Worm (Caenorhabditis elegans) whole organism, L2 larva: Measurements from ENCODE around the gene fbxa-62.

Experiments used
- ama-1 ChIP-seq: fragments of 150-350 bp; optimal IDR thresholded peaks from 2 replicates; lab custom pipeline; 2018; ENCODE audit warnings: inconsistent platforms
- ceh-82 ChIP-seq: fragments of 150-350 bp; optimal IDR thresholded peaks from 2 replicates; lab custom pipeline; 2014; ENCODE audit warnings: missing biosample characterization, missing genetic modification characterization
- elt-3 ChIP-seq: sonication (generic microtip); optimal IDR thresholded peaks from 2 replicates; lab custom pipeline; 2017; ENCODE audit warnings: missing biosample characterization, missing genetic modification characterization
- gmeb-1 ChIP-seq: fragments of 150-350 bp; optimal IDR thresholded peaks from 2 replicates; lab custom pipeline; 2014; ENCODE audit warnings: missing biosample characterization, missing genetic modification characterization
- lin-39 ChIP-seq: fragments of 150-350 bp; optimal IDR thresholded peaks from 2 replicates; lab custom pipeline; 2014; ENCODE audit warnings: missing biosample characterization, missing genetic modification reagents, missing genetic modification characterization
- lsy-2 ChIP-seq, 2 experiments: fragments of 150-350 bp in 1 of 2; sonication (generic microtip) in 1 of 2; optimal IDR thresholded peaks; 2 replicates each; lab custom pipeline; 2014 to 2017; ENCODE audit warnings: missing biosample characterization in 2 of 2, missing genetic modification characterization in 2 of 2
- mdl-1 ChIP-seq, 2 experiments: fragments of 150-350 bp in 1 of 2; sonication (generic microtip) in 1 of 2; optimal IDR thresholded peaks; 2 replicates each; lab custom pipeline; 2017; ENCODE audit warnings: missing biosample characterization in 2 of 2, missing genetic modification characterization in 2 of 2
- nhr-11 ChIP-seq: fragments of 150-350 bp; optimal IDR thresholded peaks from 2 replicates; lab custom pipeline; 2014; ENCODE audit warnings: missing biosample characterization, missing genetic modification characterization
- nhr-23 ChIP-seq: fragments of 150-350 bp; optimal IDR thresholded peaks from 2 replicates; lab custom pipeline; 2014; ENCODE audit warnings: missing biosample characterization, missing genetic modification reagents, missing genetic modification characterization
- nhr-237 ChIP-seq: fragments of 150-350 bp; optimal IDR thresholded peaks from 2 replicates; lab custom pipeline; 2014; ENCODE audit warnings: missing biosample characterization, missing genetic modification characterization
- nhr-77 ChIP-seq: fragments of 150-350 bp; optimal IDR thresholded peaks from 2 replicates; lab custom pipeline; 2014; ENCODE audit warnings: missing biosample characterization, missing genetic modification characterization
- snpc-4 ChIP-seq: fragments of 150-350 bp; optimal IDR thresholded peaks from 2 replicates; lab custom pipeline; 2014; ENCODE audit warnings: missing biosample characterization, missing genetic modification characterization
- ztf-11 ChIP-seq: sonication (generic microtip); optimal IDR thresholded peaks from 2 replicates; lab custom pipeline; 2017; ENCODE audit warnings: missing biosample characterization, missing genetic modification characterization

DNA sequence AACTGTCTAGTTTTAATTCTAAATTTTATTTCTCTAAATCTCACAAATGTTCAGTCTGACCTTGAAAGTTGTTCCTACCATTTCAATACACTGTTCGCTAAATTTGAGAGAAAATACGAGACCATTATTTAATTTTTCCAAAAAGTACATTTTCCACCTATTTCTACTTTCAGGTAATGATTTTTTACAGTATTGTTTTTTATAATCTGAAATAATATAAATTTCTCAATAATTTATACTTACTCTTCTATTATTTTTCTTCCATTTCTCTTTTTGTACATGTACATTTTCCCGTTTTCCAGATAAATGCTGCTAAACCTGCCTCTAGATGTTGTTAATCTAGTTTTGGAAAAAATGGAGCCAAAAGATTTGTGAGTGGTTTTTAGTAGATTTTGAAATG lies at the start of gene fbxa-62:
- no peak for TF ChIP-seq gmeb-1 (tag; lab: Kevin White, UChicago)
- no peak for TF ChIP-seq lin-39 (tag; lab: Kevin White, UChicago)
- TF ChIP-seq ceh-82 = no peak
- no peak for TF ChIP-seq elt-3 (tag; lab: Kevin White, UChicago)
- no peak for TF ChIP-seq snpc-4
- no peak for TF ChIP-seq nhr-237 (tag; lab: Kevin White, UChicago)
- no peak for TF ChIP-seq mdl-1 (tag; optimal IDR thresholded peaks at IDR 0.05; lab: Kevin White, UChicago)
- TF ChIP-seq nhr-11 (tag; lab: Kevin White, UChicago) = no peak
- TF ChIP-seq lsy-2 (tag; optimal IDR thresholded peaks at IDR 0.05; lab: Kevin White, UChicago) = no peak
- no peak for TF ChIP-seq nhr-23 (tag; lab: Kevin White, UChicago)
- no peak for TF ChIP-seq nhr-77
- TF ChIP-seq ztf-11 (tag; lab: Kevin White, UChicago) = no peak
- no peak for TF ChIP-seq ama-1 (lab: Kevin White, UChicago)
